Worm (Caenorhabditis elegans): Measurements from ENCODE around the gene nas-37.

The nas-37 gene

DNA sequence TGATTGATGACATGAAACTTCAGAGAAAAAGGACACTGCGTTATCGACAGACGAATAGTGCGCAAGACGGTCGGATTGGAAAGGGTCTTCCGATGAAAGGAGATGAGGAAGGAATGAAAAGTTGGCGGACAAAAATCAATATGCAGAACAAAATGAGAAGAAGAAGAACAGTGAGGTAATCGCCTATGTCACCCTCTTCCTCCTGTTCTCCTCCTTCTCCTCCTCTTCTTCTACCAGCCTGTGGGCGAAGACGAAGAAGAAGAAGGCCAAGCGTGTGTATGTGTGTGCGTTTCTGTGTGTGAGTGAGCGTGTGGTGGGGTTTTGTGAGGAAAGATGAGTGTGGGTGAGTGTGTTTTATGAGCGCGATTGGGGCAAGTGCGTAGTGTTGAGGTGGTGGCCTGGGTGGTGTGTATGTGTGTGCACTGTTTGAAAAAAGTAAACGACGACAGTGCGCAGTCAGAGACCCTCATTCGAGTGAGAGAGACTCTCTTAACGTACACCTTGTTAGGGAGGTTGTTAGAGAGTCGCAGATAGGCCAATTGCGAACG lies 16.6 kb downstream of the nas-37 start, which contains the start of gene tsp-21 (continued):
- TF ChIP-seq mxl-3 (GFP tag; optimal IDR thresholded peaks at IDR 0.05): peak; percentile 81
- TF ChIP-seq ama-1 (optimal IDR thresholded peaks at IDR 0.05): peak; percentile 73
- TF ChIP-seq pqm-1 (tag; optimal IDR thresholded peaks at IDR 0.05): peak; percentile 36
- peak; percentile 27 for TF ChIP-seq nhr-237 (tag; optimal IDR thresholded peaks at IDR 0.05)
- TF ChIP-seq snpc-4 (tag; optimal IDR thresholded peaks at IDR 0.05): no peak
- TF ChIP-seq ceh-20 (GFP tag; IDR thresholded peaks at IDR 0.05): 0 out of 2 replicates have a peak, but pooled peaks have one; percentile 11
- peak; percentile 50 for TF ChIP-seq dmd-6 (GFP tag; IDR thresholded peaks at IDR 0.05)
- no peak for TF ChIP-seq ceh-32 (tag; optimal IDR thresholded peaks at IDR 0.05; ENCODE audit: poor library complexity)

ce11 chrX:9931362-9931761 lies 17.5 kb downstream of the nas-37 start, which contains the start of gene nra-3:
TSS of gene nra-3 (minus strand) at chrX:9931462.
- TF ChIP-seq tag-97 (GFP tag; IDR thresholded peaks at IDR 0.05) (0 out of 2 replicates have a peak, but pooled peaks have one; percentile 27), lir-3 (tag; optimal IDR thresholded peaks at IDR 0.05) (no peak), ceh-28 (tag; optimal IDR thresholded peaks at IDR 0.05) (no peak), lin-38 (GFP tag; IDR thresholded peaks at IDR 0.05) (no peak), unc-62 (GFP tag; optimal IDR thresholded peaks at IDR 0.05 in 1 of 2) (no peak), unc-62 (tag; optimal IDR thresholded peaks at IDR 0.05) (no peak), ctbp-1 (GFP tag; IDR thresholded peaks at IDR 0.05) (0 out of 2 replicates have a peak, but pooled peaks have one; percentile 17), hlh-11 (tag; optimal IDR thresholded peaks at IDR 0.05) (no peak), lin-1 (GFP tag; IDR thresholded peaks at IDR 0.05) (no peak), lsy-2 (tag; optimal IDR thresholded peaks at IDR 0.05) (no peak), set-16 (GFP tag; IDR thresholded peaks at IDR 0.05) (0 out of 2 replicates have a peak, but pooled peaks have one; percentile 15)

ce11 chrX:9927993-9928392 lies 20.9 kb downstream of the nas-37 start:
- TF ChIP-seq hlh-30 (tag; optimal IDR thresholded peaks at IDR 0.05; ENCODE audit: insufficient read depth): peak; percentile 34
- TF ChIP-seq nhr-11 (tag; optimal IDR thresholded peaks at IDR 0.05): peak; percentile 22
- TF ChIP-seq nhr-25 (tag; optimal IDR thresholded peaks at IDR 0.05; ENCODE audit: borderline replicate concordance, insufficient read depth): no peak
- peak; percentile 36 for TF ChIP-seq aha-1 (tag)

DNA sequence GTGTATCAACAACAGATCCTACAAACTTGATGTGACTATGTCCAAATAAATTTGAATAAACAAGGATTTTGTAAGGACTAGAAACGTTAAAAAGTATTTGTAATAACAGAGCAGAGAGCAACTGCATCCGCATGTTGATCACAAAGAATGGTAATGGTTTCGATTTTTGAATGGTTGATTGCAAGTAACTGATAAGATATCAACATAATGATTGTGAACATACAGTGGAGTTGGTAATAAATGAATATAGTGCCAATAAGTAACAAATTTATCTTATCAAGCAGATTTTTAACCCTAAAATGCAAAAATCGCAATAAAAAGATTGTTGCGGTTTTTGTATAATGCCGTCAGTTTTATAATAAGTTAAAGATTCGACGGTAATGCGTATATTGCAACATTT lies 23.9 kb downstream of the nas-37 start, which contains the start of gene ugt-23:
ugt-23 (minus strand) TSS at position 212 of the 400 bp plus-strand sequence.
- TF ChIP-seq mes-2 (tag; optimal IDR thresholded peaks at IDR 0.05; ENCODE audit: poor library complexity, severe bottlenecking): no peak
- TF ChIP-seq dve-1 (tag; optimal IDR thresholded peaks at IDR 0.05; ENCODE audit: insufficient read depth): peak; percentile 31
- TF ChIP-seq nhr-28 (tag; optimal IDR thresholded peaks at IDR 0.05): peak; percentile 63
- no peak for TF ChIP-seq aly-2 (tag; optimal IDR thresholded peaks at IDR 0.05)
- TF ChIP-seq daf-12 (tag; optimal IDR thresholded peaks at IDR 0.05): no peak
- no peak for TF ChIP-seq arid-1 (GFP tag; conservative IDR thresholded peaks at IDR 0.05)
- no peak for TF ChIP-seq daf-16 (GFP tag; optimal IDR thresholded peaks at IDR 0.05)
- TF ChIP-seq daf-16 (tag; optimal IDR thresholded peaks at IDR 0.05): peak; percentile 72
- no peak for TF ChIP-seq ceh-28 (tag; optimal IDR thresholded peaks at IDR 0.05)
- TF ChIP-seq php-3 (GFP tag; IDR thresholded peaks at IDR 0.05): 0 out of 2 replicates have a peak, but pooled peaks have one; percentile 29
- TF ChIP-seq pqm-1 (tag; optimal IDR thresholded peaks at IDR 0.05): peak; percentile 89
- no peak for TF ChIP-seq nhr-237 (tag; optimal IDR thresholded peaks at IDR 0.05)
- no peak for TF ChIP-seq nhr-76 (tag; optimal IDR thresholded peaks at IDR 0.05)
- no peak for TF ChIP-seq ztf-11 (tag; optimal IDR thresholded peaks at IDR 0.05)
- TF ChIP-seq hlh-11 (tag; optimal IDR thresholded peaks at IDR 0.05): no peak

- TF ChIP-seq R02D3.7 (tag; optimal IDR thresholded peaks at IDR 0.05): no peak
- TF ChIP-seq tra-1 (GFP tag; IDR thresholded peaks at IDR 0.05): no peak
- no peak for TF ChIP-seq nhr-77 (tag; optimal IDR thresholded peaks at IDR 0.05)
- TF ChIP-seq madf-9 (GFP tag; conservative IDR thresholded peaks at IDR 0.05): no peak
- TF ChIP-seq spr-1 (tag; optimal IDR thresholded peaks at IDR 0.05): no peak
- no peak for TF ChIP-seq lsy-2 (tag; optimal IDR thresholded peaks at IDR 0.05)
- no peak for TF ChIP-seq cey-2 (tag; optimal IDR thresholded peaks at IDR 0.05; ENCODE audit: borderline replicate concordance, insufficient read depth)
- no peak for TF ChIP-seq Y105C5A.15 (GFP tag; IDR thresholded peaks at IDR 0.05)
- no peak for TF ChIP-seq ctbp-1 (GFP tag; IDR thresholded peaks at IDR 0.05)
- no peak for TF ChIP-seq fos-1 (tag; optimal IDR thresholded peaks at IDR 0.05)
- no peak for TF ChIP-seq zip-11 (GFP tag; IDR thresholded peaks at IDR 0.05)
- TF ChIP-seq attf-4 (tag; optimal IDR thresholded peaks at IDR 0.05): no peak
- no peak for TF ChIP-seq zfp-3 (GFP tag; conservative IDR thresholded peaks at IDR 0.05)
Measured at ce11 chrX:9921257-9921656, 27.6 kb downstream of the nas-37 start, which contains the start of gene C17G1.2. TSS of gene C17G1.2 (plus strand) at chrX:9921557.
